Fruit fly (Drosophila melanogaster) whole organism, embryonic: ENCODE data around the gene ds.
A peak's percentile ranks its signal among the peaks of the same experiment; 100 is the strongest.

ENCODE experiments used
- Atf6 ChIP-seq: fragments of 200-800 bp; sonication (Bioruptor generic); IDR thresholded peaks from 2 replicates; pipeline ENCODE4 v1.3.6; 2022; ENCODE audit warnings: missing biosample characterization, missing genetic modification characterization
- CG10209 ChIP-seq: fragments of 200-800 bp; sonication (Bioruptor generic); optimal IDR thresholded peaks from 3 replicates; lab custom pipeline; 2017; ENCODE audit warnings: missing biosample characterization, mild to moderate bottlenecking, missing genetic modification characterization, missing genetic modification reagents
- CG10462 ChIP-seq: fragments of 200-800 bp; sonication (Bioruptor generic); optimal IDR thresholded peaks from 2 replicates; lab custom pipeline; 2016; ENCODE audit warnings: missing biosample characterization, missing genetic modification characterization
- CG11696 ChIP-seq: fragments of 200-800 bp; sonication (Bioruptor generic); IDR thresholded peaks from 2 replicates; pipeline ENCODE4 v1.3.6; 2022; ENCODE audit warnings: missing biosample characterization, missing genetic modification characterization
- CG1233 ChIP-seq: fragments of 200-800 bp; sonication (Bioruptor generic); optimal IDR thresholded peaks from 4 replicates; lab custom pipeline; 2018; ENCODE audit warnings: missing biosample characterization, mild to moderate bottlenecking, missing genetic modification characterization
- CG13287 ChIP-seq: fragments of 200-800 bp; sonication (Bioruptor generic); IDR thresholded peaks from 2 replicates; pipeline ENCODE4 v1.3.6; 2022; ENCODE audit warnings: missing biosample characterization, missing genetic modification characterization; ENCODE audit not compliant: partially characterized antibody
- CG13624 ChIP-seq: fragments of 200-800 bp; sonication (Bioruptor generic); optimal IDR thresholded peaks from 2 replicates; lab custom pipeline; 2016; ENCODE audit warnings: missing biosample characterization, missing genetic modification characterization
- CG16779 ChIP-seq: fragments of 200-800 bp; sonication (Bioruptor generic); IDR thresholded peaks from 2 replicates; pipeline ENCODE4 v1.3.6; 2022; ENCODE audit warnings: missing biosample characterization, missing genetic modification characterization
- CG16813 ChIP-seq: fragments of 200-800 bp; sonication (Bioruptor generic); IDR thresholded peaks from 3 replicates; pipeline ENCODE4 v1.3.6; 2022; ENCODE audit warnings: missing biosample characterization, missing genetic modification characterization; ENCODE audit not compliant: partially characterized antibody
- CG16815 ChIP-seq: fragments of 200-800 bp; sonication (Bioruptor generic); optimal IDR thresholded peaks from 3 replicates; lab custom pipeline; 2017; ENCODE audit warnings: missing biosample characterization, mild to moderate bottlenecking, missing genetic modification characterization
- CG17385 ChIP-seq: fragments of 200-800 bp; sonication (Bioruptor generic); optimal IDR thresholded peaks from 3 replicates; lab custom pipeline; 2018; ENCODE audit warnings: missing biosample characterization, mild to moderate bottlenecking, missing genetic modification characterization
- CG17912 ChIP-seq: fragments of 200-800 bp; sonication (Bioruptor generic); optimal IDR thresholded peaks from 2 replicates; lab custom pipeline; 2018; ENCODE audit warnings: missing biosample characterization, mild to moderate bottlenecking, missing genetic modification characterization
- CG2120 ChIP-seq: fragments of 200-800 bp; sonication (Bioruptor generic); optimal IDR thresholded peaks from 3 replicates; lab custom pipeline; 2016; ENCODE audit warnings: missing biosample characterization, missing genetic modification characterization
- CG2202 ChIP-seq: fragments of 200-800 bp; sonication (Bioruptor generic); optimal IDR thresholded peaks from 2 replicates; lab custom pipeline; 2018; ENCODE audit warnings: missing biosample characterization, mild to moderate bottlenecking, missing genetic modification characterization
- CG6689 ChIP-seq: fragments of 200-800 bp; sonication (Bioruptor generic); IDR thresholded peaks from 2 replicates; pipeline ENCODE4 v1.3.6; 2022; ENCODE audit warnings: missing biosample characterization, missing genetic modification characterization
- CG7271 ChIP-seq: fragments of 200-800 bp; sonication (Bioruptor generic); optimal IDR thresholded peaks from 2 replicates; lab custom pipeline; 2018; ENCODE audit warnings: missing biosample characterization, mild to moderate bottlenecking, missing genetic modification characterization, moderate library complexity
- CG8924 ChIP-seq: fragments of 200-800 bp; optimal IDR thresholded peaks from 3 replicates; lab custom pipeline; 2019; ENCODE audit warnings: missing biosample characterization, mild to moderate bottlenecking, missing genetic modification characterization, moderate library complexity
- Dref ChIP-seq: fragments of 200-800 bp; sonication (Bioruptor generic); IDR thresholded peaks from 2 replicates; pipeline ENCODE4 v1.3.6; 2022; ENCODE audit warnings: missing biosample characterization, missing genetic modification characterization
- GATAe ChIP-seq: fragments of 200-800 bp; sonication (Bioruptor generic); conservative IDR thresholded peaks from 2 replicates; pipeline ENCODE4 v1.3.6; 2022; ENCODE audit warnings: missing biosample characterization, missing genetic modification characterization
- Gug ChIP-seq: fragments of 200-800 bp; sonication (Bioruptor generic); IDR thresholded peaks from 4 replicates; pipeline ENCODE4 v1.3.6; 2022; ENCODE audit warnings: missing biosample characterization, missing genetic modification characterization
- H2.0 ChIP-seq: fragments of 200-800 bp; sonication (Bioruptor generic); IDR thresholded peaks from 2 replicates; pipeline ENCODE4 v1.3.6; 2022; ENCODE audit warnings: missing biosample characterization, missing genetic modification characterization
- Lpt ChIP-seq: fragments of >200 bp; optimal IDR thresholded peaks from 2 replicates; lab custom pipeline; 2018; ENCODE audit warnings: missing biosample characterization, missing genetic modification characterization
- Meics ChIP-seq: fragments of 200-800 bp; sonication (Bioruptor generic); optimal IDR thresholded peaks from 2 replicates; lab custom pipeline; 2017; ENCODE audit warnings: missing biosample characterization, mild to moderate bottlenecking, missing genetic modification characterization
- Neu2 ChIP-seq: fragments of 200-800 bp; sonication (Bioruptor generic); optimal IDR thresholded peaks from 3 replicates; lab custom pipeline; 2016; ENCODE audit warnings: missing biosample characterization, missing genetic modification characterization, borderline replicate concordance
- Side ChIP-seq: fragments of 200-800 bp; sonication (Bioruptor generic); optimal IDR thresholded peaks from 2 replicates; lab custom pipeline; 2016; ENCODE audit warnings: missing biosample characterization, missing genetic modification characterization
- Xrp1 ChIP-seq: fragments of 200-800 bp; sonication (Bioruptor generic); IDR thresholded peaks from 2 replicates; pipeline ENCODE4 v1.3.6; 2022; ENCODE audit warnings: missing biosample characterization, missing genetic modification characterization
- ab ChIP-seq: fragments of 200-800 bp; sonication (Bioruptor generic); optimal IDR thresholded peaks from 2 replicates; lab custom pipeline; 2016; ENCODE audit warnings: missing biosample characterization, missing genetic modification characterization
- ac ChIP-seq: fragments of 200-800 bp; sonication (Bioruptor generic); optimal IDR thresholded peaks from 3 replicates; lab custom pipeline; 2017; ENCODE audit warnings: missing biosample characterization, mild to moderate bottlenecking, missing genetic modification characterization
- ato ChIP-seq: fragments of 200-800 bp; sonication (Bioruptor generic); IDR thresholded peaks from 2 replicates; pipeline ENCODE4 v1.3.6; 2022; ENCODE audit warnings: missing biosample characterization, missing genetic modification characterization; ENCODE audit not compliant: partially characterized antibody
- dati ChIP-seq: fragments of 200-800 bp; sonication (Bioruptor generic); IDR thresholded peaks from 2 replicates; pipeline ENCODE4 v1.3.6; 2022; ENCODE audit warnings: missing biosample characterization, missing genetic modification characterization
- emc ChIP-seq: fragments of 200-800 bp; sonication (Bioruptor generic); optimal IDR thresholded peaks from 2 replicates; lab custom pipeline; 2016; ENCODE audit warnings: missing biosample characterization, missing genetic modification characterization
- ems ChIP-seq: fragments of 200-800 bp; sonication (Bioruptor generic); optimal IDR thresholded peaks from 3 replicates; lab custom pipeline; 2016; ENCODE audit warnings: missing biosample characterization, missing genetic modification characterization
- fd102C ChIP-seq: fragments of 200-800 bp; sonication (Bioruptor generic); optimal IDR thresholded peaks from 2 replicates; lab custom pipeline; 2018; ENCODE audit warnings: missing biosample characterization, mild to moderate bottlenecking, missing genetic modification characterization, moderate library complexity
- fd3F ChIP-seq: fragments of 200-800 bp; sonication (Bioruptor generic); optimal IDR thresholded peaks from 2 replicates; lab custom pipeline; 2018; ENCODE audit warnings: missing biosample characterization, mild to moderate bottlenecking, missing genetic modification characterization, moderate library complexity
- ftz-f1 ChIP-seq: fragments of 200-800 bp; sonication (Bioruptor generic); optimal IDR thresholded peaks from 2 replicates; lab custom pipeline; 2016; ENCODE audit warnings: missing biosample characterization, missing genetic modification characterization
- gce ChIP-seq: fragments of 200-800 bp; sonication (Bioruptor generic); IDR thresholded peaks from 3 replicates; pipeline ENCODE4 v1.3.6; 2022; ENCODE audit warnings: missing biosample characterization, missing genetic modification characterization
- h ChIP-seq: fragments of >200 bp; optimal IDR thresholded peaks from 2 replicates; lab custom pipeline; 2017
- inv ChIP-seq: fragments of 200-800 bp; sonication (Bioruptor generic); IDR thresholded peaks from 2 replicates; pipeline ENCODE4 v1.3.6; 2022; ENCODE audit warnings: missing biosample characterization, missing genetic modification characterization; ENCODE audit not compliant: partially characterized antibody
- ken ChIP-seq: fragments of 200-800 bp; sonication (Bioruptor generic); IDR thresholded peaks from 3 replicates; pipeline ENCODE4 v1.3.6; 2022; ENCODE audit warnings: missing biosample characterization, missing genetic modification characterization
- knrl ChIP-seq: fragments of 200-800 bp; sonication (Bioruptor generic); IDR thresholded peaks from 3 replicates; pipeline ENCODE4 v1.3.6; 2022; ENCODE audit warnings: missing biosample characterization, missing genetic modification characterization; ENCODE audit not compliant: partially characterized antibody
- maf-S ChIP-seq: fragments of 200-800 bp; sonication (Bioruptor generic); optimal IDR thresholded peaks from 2 replicates; lab custom pipeline; 2016; ENCODE audit warnings: missing biosample characterization, missing genetic modification characterization
- onecut ChIP-seq: fragments of 200-800 bp; sonication (Bioruptor generic); IDR thresholded peaks from 2 replicates; pipeline ENCODE4 v1.3.6; 2022; ENCODE audit warnings: missing biosample characterization, missing genetic modification characterization
- pb ChIP-seq: fragments of 200-800 bp; sonication (Bioruptor generic); optimal IDR thresholded peaks from 3 replicates; lab custom pipeline; 2016; ENCODE audit warnings: missing biosample characterization, missing genetic modification characterization
- ranshi ChIP-seq: fragments of 200-800 bp; sonication (Bioruptor generic); IDR thresholded peaks from 2 replicates; pipeline ENCODE4 v1.3.6; 2022; ENCODE audit warnings: missing biosample characterization, missing genetic modification characterization
- seq ChIP-seq: fragments of 200-800 bp; sonication (Bioruptor generic); IDR thresholded peaks from 2 replicates; pipeline ENCODE4 v1.3.6; 2022; ENCODE audit warnings: missing biosample characterization, missing genetic modification characterization
- so ChIP-seq: fragments of 200-800 bp; sonication (Bioruptor generic); IDR thresholded peaks from 3 replicates; pipeline ENCODE4 v1.3.6; 2022; ENCODE audit warnings: missing biosample characterization, missing genetic modification characterization
- sob ChIP-seq: fragments of 200-800 bp; sonication (Bioruptor generic); IDR thresholded peaks from 2 replicates; pipeline ENCODE4 v1.3.6; 2022; ENCODE audit warnings: missing biosample characterization, missing genetic modification characterization
- sqz ChIP-seq: fragments of 200-800 bp; sonication (Bioruptor generic); optimal IDR thresholded peaks from 3 replicates; lab custom pipeline; 2018; ENCODE audit warnings: missing biosample characterization, mild to moderate bottlenecking, missing genetic modification characterization
- sug ChIP-seq: fragments of 200-800 bp; optimal IDR thresholded peaks from 2 replicates; lab custom pipeline; 2019; ENCODE audit warnings: missing biosample characterization, mild to moderate bottlenecking, missing genetic modification characterization, moderate library complexity
- trem ChIP-seq: fragments of 200-800 bp; optimal IDR thresholded peaks from 3 replicates; lab custom pipeline; 2019; ENCODE audit warnings: missing biosample characterization, mild to moderate bottlenecking, missing genetic modification characterization, moderate library complexity
- yki ChIP-seq: fragments of >200 bp; optimal IDR thresholded peaks from 3 replicates; lab custom pipeline; 2018
- z ChIP-seq: fragments of 200-800 bp; sonication (Bioruptor generic); IDR thresholded peaks from 3 replicates; pipeline ENCODE4 v1.3.6; 2022; ENCODE audit warnings: missing biosample characterization, missing genetic modification characterization
- zfh1 ChIP-seq: fragments of 200-800 bp; sonication (Bioruptor generic); IDR thresholded peaks from 3 replicates; pipeline ENCODE4 v1.3.6; 2022; ENCODE audit warnings: missing biosample characterization, missing genetic modification characterization

Gene ds

DNA sequence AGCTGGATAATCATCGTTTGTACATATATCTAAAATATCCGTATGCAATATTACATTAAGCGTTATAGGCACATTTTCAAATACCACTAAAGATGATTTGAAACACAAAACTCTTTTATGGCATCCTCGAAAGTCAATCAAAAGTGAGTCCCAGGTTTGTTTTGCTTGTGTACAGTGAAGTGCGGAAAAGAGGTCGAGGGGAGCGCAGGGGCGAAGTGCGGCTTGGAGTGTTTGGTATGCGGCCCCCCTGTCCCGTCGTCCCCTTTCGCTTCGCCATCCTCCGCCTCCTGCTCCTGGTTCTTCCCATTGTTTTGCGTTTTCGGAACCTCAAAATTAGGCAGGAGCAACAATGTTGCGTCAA, 686 bp upstream of the ds start (continued):
- TF ChIP-seq GATAe (GFP tag; lab: Robert Waterston, UW) (no peak), pb (peak; percentile 82), zfh1 (GFP tag; lab: Robert Waterston, UW) (peak; percentile 94), sob (GFP tag; lab: Robert Waterston, UW) (peak; percentile 71; the same call in 1 of the 2 replicates), H2.0 (GFP tag; lab: Robert Waterston, UW) (peak; percentile 81), Lpt (GFP tag; lab: Kevin White, UChicago) (no peak), CG2202 (tag; lab: Kevin White, UChicago) (peak; percentile 89), ab (GFP tag; lab: Kevin White, UChicago) (peak; percentile 62), gce (peak; percentile 80; the same call in 1 of the 3 replicates), ac (GFP tag; lab: Kevin White, UChicago) (peak; percentile 44), seq (GFP tag; lab: Robert Waterston, UW) (peak; percentile 72), ftz-f1 (GFP tag; lab: Kevin White, UChicago) (no peak), emc (peak; percentile 48), dati (GFP tag; lab: Robert Waterston, UW) (peak; percentile 59; the same call in 1 of the 2 replicates), CG7271 (no peak), CG10462 (GFP tag; lab: Kevin White, UChicago) (peak; percentile 85), CG13624 (GFP tag; lab: Kevin White, UChicago) (peak; percentile 63), CG10209 (peak; percentile 85), CG16815 (peak; percentile 86), onecut (GFP tag; lab: Robert Waterston, UW) (peak; percentile 78), ken (GFP tag; lab: Robert Waterston, UW) (peak; percentile 79; the same call in 2 of the 3 replicates), ato (GFP tag; lab: Robert Waterston, UW) (no peak), CG1233 (GFP tag; lab: Kevin White, UChicago) (peak; percentile 62), ems (GFP tag; lab: Kevin White, UChicago) (peak; percentile 79), knrl (GFP tag; lab: Robert Waterston, UW) (no peak), fd3F (GFP tag; lab: Kevin White, UChicago) (no peak), sug (tag; lab: Kevin White, UChicago) (no peak), h (lab: Kevin White, UChicago) (no peak), inv (no peak), trem (peak; percentile 88), ranshi (peak; percentile 85), CG2120 (GFP tag; lab: Kevin White, UChicago) (no peak), Meics (GFP tag; lab: Kevin White, UChicago) (peak; percentile 67), fd102C (GFP tag; lab: Kevin White, UChicago) (peak; percentile 40), so (GFP tag; lab: Robert Waterston, UW) (peak; percentile 75; the same call in 1 of the 3 replicates), yki (lab: Kevin White, UChicago) (no peak), Xrp1 (GFP tag; lab: Robert Waterston, UW) (peak; percentile 95), CG16813 (no peak), z (GFP tag; lab: Robert Waterston, UW) (no peak), Atf6 (GFP tag; lab: Robert Waterston, UW) (peak; percentile 63; the same call in 1 of the 2 replicates), CG17385 (GFP tag; lab: Kevin White, UChicago) (peak; percentile 78), sqz (GFP tag; lab: Kevin White, UChicago) (peak; percentile 22), Dref (GFP tag; lab: Robert Waterston, UW) (no peak), CG16779 (GFP tag; lab: Robert Waterston, UW) (peak; percentile 66; the same call in 1 of the 2 replicates), maf-S (GFP tag; lab: Kevin White, UChicago) (peak; percentile 59), CG11696 (no peak), CG17912 (GFP tag; lab: Kevin White, UChicago) (no peak), CG13287 (GFP tag; lab: Robert Waterston, UW) (no peak), CG8924 (tag; lab: Kevin White, UChicago) (peak; percentile 87), Side (GFP tag; lab: Kevin White, UChicago) (peak; percentile 82), Neu2 (no peak), CG6689 (GFP tag; lab: Robert Waterston, UW) (peak; percentile 85), Gug (GFP tag; lab: Robert Waterston, UW) (peak; percentile 68; the same call in 2 of the 4 replicates)
